Fruit fly (Drosophila melanogaster) whole organism, embryonic: ENCODE results near the gene Ctns.

Experiments
- Ada2b ChIP-seq: fragments of 200-800 bp; sonication (Bioruptor generic); IDR thresholded peaks from 2 replicates; pipeline ENCODE4 v1.3.6; 2022; ENCODE audit warnings: missing biosample characterization, missing genetic modification characterization
- Atf3 ChIP-seq: fragments of 200-800 bp; sonication (Bioruptor generic); optimal IDR thresholded peaks from 3 replicates; lab custom pipeline; 2016; ENCODE audit warnings: missing biosample characterization, missing genetic modification characterization
- CG10147 ChIP-seq: fragments of 200-800 bp; sonication (Bioruptor generic); optimal IDR thresholded peaks from 2 replicates; lab custom pipeline; 2019; ENCODE audit warnings: missing biosample characterization, mild to moderate bottlenecking, missing genetic modification characterization, moderate library complexity
- CG1024 ChIP-seq: fragments of 200-800 bp; sonication (Bioruptor generic); IDR thresholded peaks from 2 replicates; pipeline ENCODE4 v1.3.6; 2022; ENCODE audit warnings: missing biosample characterization, missing genetic modification characterization
- CG11093 ChIP-seq: fragments of 200-800 bp; sonication (Bioruptor generic); IDR thresholded peaks from 3 replicates; pipeline ENCODE4 v1.3.6; 2022; ENCODE audit warnings: missing biosample characterization, missing genetic modification characterization
- CG12236 ChIP-seq: fragments of 200-800 bp; sonication (Bioruptor generic); optimal IDR thresholded peaks from 2 replicates; lab custom pipeline; 2016; ENCODE audit warnings: missing biosample characterization, missing genetic modification characterization
- CG12299 ChIP-seq: fragments of 200-800 bp; sonication (Bioruptor generic); optimal IDR thresholded peaks from 2 replicates; lab custom pipeline; 2018; ENCODE audit warnings: missing biosample characterization, mild to moderate bottlenecking, missing genetic modification characterization
- CG12942 ChIP-seq: fragments of 200-800 bp; sonication (Bioruptor generic); optimal IDR thresholded peaks from 3 replicates; lab custom pipeline; 2016; ENCODE audit warnings: missing biosample characterization, missing genetic modification characterization
- CG13296 ChIP-seq: fragments of 200-800 bp; sonication (Bioruptor generic); optimal IDR thresholded peaks from 3 replicates; lab custom pipeline; 2018; ENCODE audit warnings: missing biosample characterization, mild to moderate bottlenecking, missing genetic modification characterization
- CG13424 ChIP-seq: fragments of 200-800 bp; sonication (Bioruptor generic); optimal IDR thresholded peaks from 2 replicates; lab custom pipeline; 2019; ENCODE audit warnings: missing biosample characterization, mild to moderate bottlenecking, missing genetic modification characterization, moderate library complexity
- CG14860 ChIP-seq: fragments of 200-800 bp; sonication (Bioruptor generic); IDR thresholded peaks from 3 replicates; pipeline ENCODE4 v1.3.6; 2022; ENCODE audit warnings: missing biosample characterization, missing genetic modification characterization; ENCODE audit not compliant: partially characterized antibody
- CG15514 ChIP-seq: fragments of 200-800 bp; sonication (Bioruptor generic); optimal IDR thresholded peaks from 3 replicates; lab custom pipeline; 2017; ENCODE audit warnings: missing biosample characterization, missing genetic modification characterization, mild to moderate bottlenecking, moderate library complexity, missing genetic modification reagents
- CG15601 ChIP-seq: fragments of 200-800 bp; sonication (Bioruptor generic); optimal IDR thresholded peaks from 3 replicates; lab custom pipeline; 2019; ENCODE audit warnings: missing biosample characterization, mild to moderate bottlenecking, missing genetic modification characterization, moderate library complexity
- CG18262 ChIP-seq: fragments of 200-800 bp; optimal IDR thresholded peaks from 3 replicates; lab custom pipeline; 2019; ENCODE audit warnings: missing biosample characterization, mild to moderate bottlenecking, missing genetic modification characterization, moderate library complexity
- CG31365 ChIP-seq: fragments of 200-800 bp; sonication (Bioruptor generic); optimal IDR thresholded peaks from 2 replicates; lab custom pipeline; 2018; ENCODE audit warnings: missing biosample characterization, mild to moderate bottlenecking, missing genetic modification characterization
- CG3163 ChIP-seq: fragments of 200-800 bp; sonication (Bioruptor generic); optimal IDR thresholded peaks from 3 replicates; lab custom pipeline; 2016; ENCODE audit warnings: missing biosample characterization, missing genetic modification characterization
- CG4328 ChIP-seq: fragments of 200-800 bp; sonication (Bioruptor generic); optimal IDR thresholded peaks from 3 replicates; lab custom pipeline; 2017; ENCODE audit warnings: missing biosample characterization, missing genetic modification reagents, missing genetic modification characterization
- CG5245 ChIP-seq: fragments of 200-800 bp; sonication (Bioruptor generic); optimal IDR thresholded peaks from 3 replicates; lab custom pipeline; 2016; ENCODE audit warnings: missing biosample characterization, missing genetic modification characterization
- CG7271 ChIP-seq: fragments of 200-800 bp; sonication (Bioruptor generic); optimal IDR thresholded peaks from 2 replicates; lab custom pipeline; 2018; ENCODE audit warnings: missing biosample characterization, mild to moderate bottlenecking, missing genetic modification characterization, moderate library complexity
- CG8944 ChIP-seq: fragments of 200-800 bp; sonication (Bioruptor generic); optimal IDR thresholded peaks from 3 replicates; lab custom pipeline; 2016; ENCODE audit warnings: missing biosample characterization, missing genetic modification characterization
- CG9817 ChIP-seq: fragments of 200-800 bp; sonication (Bioruptor generic); optimal IDR thresholded peaks from 2 replicates; lab custom pipeline; 2018; ENCODE audit warnings: missing biosample characterization, mild to moderate bottlenecking, missing genetic modification characterization, moderate library complexity
- CG9932 ChIP-seq: fragments of 200-800 bp; sonication (Bioruptor generic); IDR thresholded peaks from 2 replicates; pipeline ENCODE4 v1.3.6; 2022; ENCODE audit warnings: missing biosample characterization, missing genetic modification characterization
- CHES-1-like ChIP-seq: fragments of 200-800 bp; sonication (Bioruptor generic); optimal IDR thresholded peaks from 2 replicates; lab custom pipeline; 2016; ENCODE audit warnings: missing biosample characterization, missing genetic modification characterization
- Camta ChIP-seq: fragments of 200-800 bp; sonication (Bioruptor generic); optimal IDR thresholded peaks from 2 replicates; lab custom pipeline; 2016; ENCODE audit warnings: missing biosample characterization, missing genetic modification characterization
- Dbx ChIP-seq: fragments of 200-800 bp; sonication (Bioruptor generic); IDR thresholded peaks from 3 replicates; pipeline ENCODE4 v1.3.6; 2022; ENCODE audit warnings: missing biosample characterization, missing genetic modification characterization
- Doc2 ChIP-seq: fragments of 200-800 bp; sonication (Bioruptor generic); IDR thresholded peaks from 2 replicates; pipeline ENCODE4 v1.3.6; 2022; ENCODE audit warnings: missing biosample characterization, missing genetic modification characterization
- Gug ChIP-seq: fragments of 200-800 bp; sonication (Bioruptor generic); IDR thresholded peaks from 4 replicates; pipeline ENCODE4 v1.3.6; 2022; ENCODE audit warnings: missing biosample characterization, missing genetic modification characterization
- Lhr ChIP-seq: fragments of 200-800 bp; sonication (Bioruptor generic); optimal IDR thresholded peaks from 3 replicates; lab custom pipeline; 2017; ENCODE audit warnings: mild to moderate bottlenecking, missing biosample characterization, missing genetic modification reagents, missing genetic modification characterization
- NfI ChIP-seq: fragments of 200-800 bp; sonication (Bioruptor generic); optimal IDR thresholded peaks from 3 replicates; lab custom pipeline; 2018; ENCODE audit warnings: missing biosample characterization, mild to moderate bottlenecking, missing genetic modification characterization, moderate library complexity
- Oli ChIP-seq: fragments of 200-800 bp; sonication (Bioruptor generic); optimal IDR thresholded peaks from 2 replicates; lab custom pipeline; 2018; ENCODE audit warnings: missing biosample characterization, mild to moderate bottlenecking, missing genetic modification characterization, moderate library complexity
- Rfx ChIP-seq: fragments of 200-800 bp; sonication (Bioruptor generic); IDR thresholded peaks from 2 replicates; pipeline ENCODE4 v1.3.6; 2022; ENCODE audit warnings: missing biosample characterization, missing genetic modification characterization
- Xrp1 ChIP-seq: fragments of 200-800 bp; sonication (Bioruptor generic); IDR thresholded peaks from 2 replicates; pipeline ENCODE4 v1.3.6; 2022; ENCODE audit warnings: missing biosample characterization, missing genetic modification characterization
- ato ChIP-seq: fragments of 200-800 bp; sonication (Bioruptor generic); IDR thresholded peaks from 2 replicates; pipeline ENCODE4 v1.3.6; 2022; ENCODE audit warnings: missing biosample characterization, missing genetic modification characterization; ENCODE audit not compliant: partially characterized antibody
- dan ChIP-seq: fragments of 200-800 bp; sonication (Bioruptor generic); IDR thresholded peaks from 2 replicates; pipeline ENCODE4 v1.3.6; 2022; ENCODE audit warnings: missing biosample characterization, missing genetic modification characterization
- dm ChIP-seq: fragments of 200-800 bp; sonication (Bioruptor generic); optimal IDR thresholded peaks from 3 replicates; lab custom pipeline; 2016; ENCODE audit warnings: missing biosample characterization, missing genetic modification characterization
- esg ChIP-seq: fragments of 200-800 bp; sonication (Bioruptor generic); conservative IDR thresholded peaks from 2 replicates; pipeline ENCODE4 v1.3.6; 2022; ENCODE audit warnings: missing biosample characterization, missing genetic modification characterization
- fd3F ChIP-seq: fragments of 200-800 bp; sonication (Bioruptor generic); optimal IDR thresholded peaks from 2 replicates; lab custom pipeline; 2018; ENCODE audit warnings: missing biosample characterization, mild to moderate bottlenecking, missing genetic modification characterization, moderate library complexity
- h ChIP-seq: fragments of >200 bp; optimal IDR thresholded peaks from 2 replicates; lab custom pipeline; 2017
- mam ChIP-seq: fragments of 200-800 bp; sonication (Bioruptor generic); optimal IDR thresholded peaks from 3 replicates; lab custom pipeline; 2016; ENCODE audit warnings: missing biosample characterization, missing genetic modification characterization
- nerfin-2 ChIP-seq: fragments of 200-800 bp; sonication (Bioruptor generic); IDR thresholded peaks from 2 replicates; pipeline ENCODE4 v1.3.6; 2022; ENCODE audit warnings: missing biosample characterization, missing genetic modification characterization; ENCODE audit not compliant: partially characterized antibody
- nom ChIP-seq: fragments of 200-800 bp; sonication (Bioruptor generic); optimal IDR thresholded peaks from 2 replicates; lab custom pipeline; 2017; ENCODE audit warnings: missing biosample characterization, missing genetic modification characterization, mild to moderate bottlenecking, moderate library complexity, missing genetic modification reagents
- p53 ChIP-seq: fragments of 200-800 bp; sonication (Bioruptor generic); optimal IDR thresholded peaks from 2 replicates; lab custom pipeline; 2016; ENCODE audit warnings: missing biosample characterization, missing genetic modification characterization
- pb ChIP-seq: fragments of 200-800 bp; sonication (Bioruptor generic); optimal IDR thresholded peaks from 3 replicates; lab custom pipeline; 2016; ENCODE audit warnings: missing biosample characterization, missing genetic modification characterization
- repo ChIP-seq: fragments of 200-800 bp; sonication (Bioruptor generic); optimal IDR thresholded peaks from 2 replicates; lab custom pipeline; 2016; ENCODE audit warnings: missing biosample characterization, missing genetic modification characterization
- row ChIP-seq: fragments of 200-800 bp; sonication (Bioruptor generic); IDR thresholded peaks from 3 replicates; pipeline ENCODE4 v1.3.6; 2022; ENCODE audit warnings: missing biosample characterization, missing genetic modification characterization
- run ChIP-seq: fragments of 200-800 bp; sonication (Bioruptor generic); optimal IDR thresholded peaks from 3 replicates; lab custom pipeline; 2018; ENCODE audit warnings: missing biosample characterization, mild to moderate bottlenecking, missing genetic modification characterization
- stc ChIP-seq: fragments of 200-800 bp; sonication (Bioruptor generic); IDR thresholded peaks from 2 replicates; pipeline ENCODE4 v1.3.6; 2022; ENCODE audit warnings: missing biosample characterization, missing genetic modification characterization
- trem ChIP-seq: fragments of 200-800 bp; optimal IDR thresholded peaks from 3 replicates; lab custom pipeline; 2019; ENCODE audit warnings: missing biosample characterization, mild to moderate bottlenecking, missing genetic modification characterization, moderate library complexity
- unpg ChIP-seq: fragments of 200-800 bp; sonication (Bioruptor generic); optimal IDR thresholded peaks from 3 replicates; lab custom pipeline; 2018; ENCODE audit warnings: missing biosample characterization, mild to moderate bottlenecking, missing genetic modification characterization, moderate library complexity
- usp ChIP-seq: fragments of >200 bp; optimal IDR thresholded peaks from 2 replicates; lab custom pipeline; 2017; ENCODE audit warnings: missing biosample characterization, missing genetic modification characterization
- wek ChIP-seq: fragments of 200-800 bp; sonication (Bioruptor generic); optimal IDR thresholded peaks from 3 replicates; lab custom pipeline; 2018; ENCODE audit warnings: missing biosample characterization, mild to moderate bottlenecking, missing genetic modification characterization, moderate library complexity

The Ctns gene

DNA sequence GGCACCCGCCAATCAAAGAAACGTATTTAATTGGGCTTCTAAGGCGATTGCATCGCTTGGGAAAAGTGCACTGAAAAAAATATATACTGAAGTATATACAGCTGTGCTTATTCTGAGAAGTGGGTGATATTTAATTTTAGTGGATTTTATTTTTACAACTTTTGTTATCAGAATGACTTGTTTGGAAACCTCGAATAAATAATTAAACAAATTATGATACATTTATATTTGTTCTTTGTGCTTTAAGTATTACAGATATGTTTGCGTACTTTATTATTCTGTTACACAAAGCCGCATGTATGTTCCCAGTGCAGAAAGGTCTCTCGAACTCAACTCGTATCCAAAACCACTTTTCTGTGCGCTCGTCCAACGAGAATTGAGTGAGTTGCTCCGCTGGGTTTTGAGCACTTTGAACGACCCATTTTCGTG is 10.1 kb downstream of the Ctns start (continued):
- TF ChIP-seq Ada2b (peak; percentile 59), CG13296 (GFP tag; lab: Kevin White, UChicago) (peak; percentile 81), Gug (GFP tag; lab: Robert Waterston, UW) (peak; percentile 32; the same call in 2 of the 4 replicates), CG13424 (tag; lab: Kevin White, UChicago) (peak; percentile 88), CG11093 (GFP tag; lab: Robert Waterston, UW) (peak; percentile 55; the same call in 1 of the 3 replicates), row (GFP tag; lab: Robert Waterston, UW) (peak; percentile 89), CG9817 (tag; lab: Kevin White, UChicago) (peak; percentile 63), CG12299 (tag; lab: Kevin White, UChicago) (peak; percentile 61), Oli (peak; percentile 85), repo (GFP tag; lab: Kevin White, UChicago) (peak; percentile 14), stc (GFP tag; lab: Robert Waterston, UW) (no peak; the same call in none of the 2 replicates), CG18262 (tag; lab: Kevin White, UChicago) (peak; percentile 85), CG14860 (GFP tag; lab: Robert Waterston, UW) (no peak), wek (no peak), CG15514 (peak; percentile 42), esg (GFP tag; lab: Robert Waterston, UW) (peak; percentile 60), Xrp1 (GFP tag; lab: Robert Waterston, UW) (peak; percentile 80), Atf3 (peak; percentile 25), unpg (peak; percentile 88), trem (tag; lab: Kevin White, UChicago) (peak; percentile 69), h (lab: Kevin White, UChicago) (no peak), Camta (GFP tag; lab: Kevin White, UChicago) (peak; percentile 21), Lhr (GFP tag; lab: Kevin White, UChicago) (peak; percentile 38), NfI (peak; percentile 69), pb (GFP tag; lab: Kevin White, UChicago) (no peak), CG8944 (GFP tag; lab: Kevin White, UChicago) (peak; percentile 7), CG31365 (tag; lab: Kevin White, UChicago) (no peak), Rfx (GFP tag; lab: Robert Waterston, UW) (peak; percentile 72), CG4328 (GFP tag; lab: Kevin White, UChicago) (peak; percentile 62), mam (GFP tag; lab: Kevin White, UChicago) (peak; percentile 32), CG15601 (tag; lab: Kevin White, UChicago) (peak; percentile 76), CG3163 (GFP tag; lab: Kevin White, UChicago) (no peak), CG12942 (peak; percentile 56), nerfin-2 (GFP tag; lab: Robert Waterston, UW) (no peak), ato (GFP tag; lab: Robert Waterston, UW) (no peak), CG10147 (GFP tag; lab: Kevin White, UChicago) (peak; percentile 45), run (tag; lab: Kevin White, UChicago) (peak; percentile 64), p53 (GFP tag; lab: Kevin White, UChicago) (no peak), nom (peak; percentile 36), usp (no peak), CG1024 (GFP tag; lab: Robert Waterston, UW) (peak; percentile 32; the same call in 1 of the 2 replicates), CG9932 (GFP tag; lab: Robert Waterston, UW) (peak; percentile 47; the same call in 1 of the 2 replicates), fd3F (GFP tag; lab: Kevin White, UChicago) (peak; percentile 79), Doc2 (GFP tag; lab: Robert Waterston, UW) (no peak), dm (GFP tag; lab: Kevin White, UChicago) (peak; percentile 18), CG5245 (GFP tag; lab: Kevin White, UChicago) (no peak), Dbx (GFP tag; lab: Robert Waterston, UW) (no peak), dan (GFP tag; lab: Robert Waterston, UW) (no peak), CHES-1-like (no peak), CG7271 (tag; lab: Kevin White, UChicago) (no peak), CG12236 (GFP tag; lab: Kevin White, UChicago) (no peak)
